Worm (Caenorhabditis elegans) whole organism, L4 larva: ENCODE data around the gene alh-11.

Experiments
- D1046.2 ChIP-seq: fragments of 200-800 bp; sonication (Bioruptor generic); IDR thresholded peaks from 2 replicates; pipeline ENCODE4 v1.3.6; 2022; ENCODE audit warnings: missing genetic modification characterization, missing compliant biosample characterization
- F10B5.3 ChIP-seq: sonication (generic microtip); optimal IDR thresholded peaks from 2 replicates; lab custom pipeline; 2016; ENCODE audit warnings: mild to moderate bottlenecking, missing genetic modification characterization, missing compliant biosample characterization
- F44E2.7 ChIP-seq: fragments of 200-800 bp; sonication (Bioruptor generic); IDR thresholded peaks from 2 replicates; pipeline ENCODE4 v2.1.2; 2022; ENCODE audit warnings: missing genetic modification characterization, missing compliant biosample characterization
- Y48G9A.11 ChIP-seq: fragments of 200-800 bp; sonication (Bioruptor generic); IDR thresholded peaks from 2 replicates; pipeline ENCODE4 v1.3.6; 2022; ENCODE audit warnings: missing genetic modification reagents, missing genetic modification characterization, missing compliant biosample characterization
- aly-2 ChIP-seq: sonication (generic microtip); optimal IDR thresholded peaks from 2 replicates; lab custom pipeline; 2018; ENCODE audit warnings: missing biosample characterization, missing genetic modification characterization
- ama-1 ChIP-seq: fragments of 150-350 bp; optimal IDR thresholded peaks from 2 replicates; lab custom pipeline; 2014; ENCODE audit warnings: inconsistent platforms, mixed read lengths
- ceh-20 ChIP-seq: fragments of 200-800 bp; sonication (Bioruptor generic); IDR thresholded peaks from 2 replicates; pipeline ENCODE4 v1.3.6; 2022; ENCODE audit warnings: missing genetic modification reagents, missing genetic modification characterization, missing compliant biosample characterization
- ceh-28 ChIP-seq: fragments of 150-350 bp; optimal IDR thresholded peaks from 2 replicates; lab custom pipeline; 2014; ENCODE audit warnings: missing biosample characterization, missing genetic modification reagents, missing genetic modification characterization
- ceh-32 ChIP-seq: sonication (generic microtip); optimal IDR thresholded peaks from 2 replicates; lab custom pipeline; 2016; ENCODE audit warnings: mild to moderate bottlenecking, missing genetic modification characterization, missing compliant biosample characterization; ENCODE audit not compliant: poor library complexity
- ceh-82 ChIP-seq: sonication (generic microtip); optimal IDR thresholded peaks from 2 replicates; lab custom pipeline; 2017; ENCODE audit warnings: missing biosample characterization, missing genetic modification characterization
- ces-1 ChIP-seq: fragments of 150-350 bp; sonication (generic microtip); optimal IDR thresholded peaks from 4 replicates; lab custom pipeline; 2014; ENCODE audit warnings: missing biosample characterization, missing genetic modification reagents, missing genetic modification characterization
- ctbp-1 ChIP-seq: fragments of 200-800 bp; sonication (Bioruptor generic); IDR thresholded peaks from 2 replicates; pipeline ENCODE4 v1.3.6; 2022; ENCODE audit warnings: missing genetic modification reagents, missing genetic modification characterization, missing compliant biosample characterization
- daf-12 ChIP-seq: fragments of 150-350 bp; optimal IDR thresholded peaks from 2 replicates; lab custom pipeline; 2014; ENCODE audit warnings: missing biosample characterization, missing genetic modification reagents, missing genetic modification characterization
- daf-19 ChIP-seq: fragments of 200-800 bp; sonication (Bioruptor generic); conservative IDR thresholded peaks from 2 replicates; pipeline ENCODE4 v1.3.6; 2022; ENCODE audit warnings: missing genetic modification characterization, missing compliant biosample characterization
- daf-8 ChIP-seq: fragments of 200-800 bp; sonication (Bioruptor generic); IDR thresholded peaks from 2 replicates; pipeline ENCODE4 v1.3.6; 2022; ENCODE audit warnings: missing genetic modification characterization, missing compliant biosample characterization
- dmd-9 ChIP-seq: fragments of 200-800 bp; sonication (Bioruptor generic); IDR thresholded peaks from 2 replicates; pipeline ENCODE4 v1.3.6; 2022; ENCODE audit warnings: missing genetic modification reagents, missing genetic modification characterization, missing compliant biosample characterization
- duxl-1 ChIP-seq: sonication (generic microtip); optimal IDR thresholded peaks from 2 replicates; lab custom pipeline; 2016; ENCODE audit warnings: mild to moderate bottlenecking, missing genetic modification characterization, moderate library complexity, missing compliant biosample characterization; ENCODE audit not compliant: poor library complexity
- dve-1 ChIP-seq: sonication (generic microtip); optimal IDR thresholded peaks from 2 replicates; lab custom pipeline; 2017; ENCODE audit warnings: antibody characterized with exemption, mild to moderate bottlenecking, missing genetic modification characterization, missing compliant biosample characterization; ENCODE audit not compliant: insufficient read depth
- egl-43 ChIP-seq: fragments of 200-800 bp; sonication (Bioruptor generic); IDR thresholded peaks from 2 replicates; pipeline ENCODE4 v1.3.6; 2022; ENCODE audit warnings: missing genetic modification reagents, missing genetic modification characterization, missing compliant biosample characterization
- gei-8 ChIP-seq: fragments of 200-800 bp; sonication (Bioruptor generic); optimal IDR thresholded peaks from 2 replicates; lab custom pipeline; 2018; ENCODE audit warnings: mild to moderate bottlenecking, missing genetic modification characterization, missing compliant biosample characterization
- hif-1 ChIP-seq, 2 experiments: sonication (generic microtip); optimal IDR thresholded peaks; 2 replicates each; lab custom pipeline; 2016 to 2017; ENCODE audit warnings: missing compliant biosample characterization in 2 of 2, missing genetic modification characterization in 2 of 2, missing genetic modification reagents in 2 of 2, missing genotype in 2 of 2, mild to moderate bottlenecking in 1 of 2
- hlh-30 ChIP-seq: sonication (generic microtip); optimal IDR thresholded peaks from 2 replicates; lab custom pipeline; 2017; ENCODE audit warnings: antibody characterized with exemption, mild to moderate bottlenecking, missing genetic modification characterization, missing compliant biosample characterization; ENCODE audit not compliant: insufficient read depth
- hmg-1.1 ChIP-seq: fragments of 200-800 bp; sonication (Bioruptor generic); IDR thresholded peaks from 2 replicates; pipeline ENCODE4 v1.3.6; 2022; ENCODE audit warnings: missing genetic modification reagents, missing genetic modification characterization, missing compliant biosample characterization
- jun-1 ChIP-seq: fragments of 150-350 bp; optimal IDR thresholded peaks from 2 replicates; lab custom pipeline; 2014; ENCODE audit warnings: missing biosample characterization, missing genetic modification reagents, missing genetic modification characterization
- lim-7 ChIP-seq: fragments of 200-800 bp; sonication (Bioruptor generic); IDR thresholded peaks from 2 replicates; pipeline ENCODE4 v1.3.6; 2022; ENCODE audit warnings: missing genetic modification characterization, missing compliant biosample characterization
- lin-1 ChIP-seq: fragments of 200-800 bp; sonication (Bioruptor generic); IDR thresholded peaks from 2 replicates; pipeline ENCODE4 v1.3.6; 2022; ENCODE audit warnings: missing genetic modification reagents, missing genetic modification characterization, missing compliant biosample characterization
- lir-3 ChIP-seq: sonication (generic microtip); optimal IDR thresholded peaks from 2 replicates; lab custom pipeline; 2016; ENCODE audit warnings: mild to moderate bottlenecking, missing genetic modification characterization, missing compliant biosample characterization
- madf-5 ChIP-seq, 2 experiments: fragments of 200-800 bp; sonication (Bioruptor generic); IDR thresholded peaks; 2 replicates each; pipeline ENCODE4 v1.3.6; 2022; ENCODE audit warnings: missing compliant biosample characterization in 2 of 2, missing genetic modification characterization in 2 of 2
- mdt-29 ChIP-seq: fragments of 200-800 bp; sonication (Bioruptor generic); IDR thresholded peaks from 2 replicates; pipeline ENCODE4 v1.3.6; 2022; ENCODE audit warnings: missing genetic modification reagents, missing genetic modification characterization, missing compliant biosample characterization
- mes-2 ChIP-seq: sonication (generic microtip); optimal IDR thresholded peaks from 2 replicates; lab custom pipeline; 2016; ENCODE audit warnings: missing genotype, mild to moderate bottlenecking, missing genetic modification characterization, missing compliant biosample characterization; ENCODE audit not compliant: poor library complexity, severe bottlenecking
- mxl-2 ChIP-seq: fragments of 200-800 bp; sonication (Bioruptor generic); conservative IDR thresholded peaks from 2 replicates; pipeline ENCODE4 v1.3.6; 2022; ENCODE audit warnings: missing genetic modification reagents, missing genetic modification characterization, missing compliant biosample characterization
- mxl-3 ChIP-seq: fragments of 200-800 bp; sonication (Bioruptor generic); optimal IDR thresholded peaks from 2 replicates; lab custom pipeline; 2018; ENCODE audit warnings: mild to moderate bottlenecking, missing genetic modification characterization, missing compliant biosample characterization
- nhr-111 ChIP-seq: fragments of 200-800 bp; sonication (Bioruptor generic); optimal IDR thresholded peaks from 2 replicates; lab custom pipeline; 2018; ENCODE audit warnings: mild to moderate bottlenecking, missing genetic modification characterization, missing compliant biosample characterization
- nhr-28 ChIP-seq: fragments of 150-350 bp; optimal IDR thresholded peaks from 2 replicates; lab custom pipeline; 2014; ENCODE audit warnings: missing biosample characterization, missing genetic modification characterization
- nhr-6 ChIP-seq: fragments of 150-350 bp; optimal IDR thresholded peaks from 2 replicates; lab custom pipeline; 2014; ENCODE audit warnings: missing biosample characterization, missing genetic modification characterization
- nhr-76 ChIP-seq: fragments of 150-350 bp; optimal IDR thresholded peaks from 2 replicates; lab custom pipeline; 2014; ENCODE audit warnings: missing biosample characterization, missing genetic modification characterization
- php-3 ChIP-seq: fragments of 200-800 bp; sonication (Bioruptor generic); IDR thresholded peaks from 2 replicates; pipeline ENCODE4 v1.3.6; 2022; ENCODE audit warnings: missing genetic modification reagents, missing genetic modification characterization, missing compliant biosample characterization
- pqm-1 ChIP-seq: sonication (generic microtip); optimal IDR thresholded peaks from 2 replicates; lab custom pipeline; 2017; ENCODE audit warnings: missing biosample characterization, missing genetic modification characterization
- set-16 ChIP-seq: fragments of 200-800 bp; sonication (Bioruptor generic); IDR thresholded peaks from 2 replicates; pipeline ENCODE4 v1.3.6; 2022; ENCODE audit warnings: missing genetic modification reagents, missing genetic modification characterization, missing compliant biosample characterization
- skn-1 ChIP-seq: fragments of 150-350 bp; optimal IDR thresholded peaks from 2 replicates; lab custom pipeline; 2014; ENCODE audit warnings: missing biosample characterization, missing genetic modification characterization
- spr-1 ChIP-seq: sonication (generic microtip); optimal IDR thresholded peaks from 2 replicates; lab custom pipeline; 2016; ENCODE audit warnings: mild to moderate bottlenecking, missing genetic modification characterization, missing compliant biosample characterization
- unc-130 ChIP-seq: sonication (generic microtip); optimal IDR thresholded peaks from 2 replicates; lab custom pipeline; 2016; ENCODE audit warnings: missing genetic modification reagents, missing genetic modification characterization, missing compliant biosample characterization
- zag-1 ChIP-seq: fragments of 150-350 bp; optimal IDR thresholded peaks from 2 replicates; lab custom pipeline; 2014; ENCODE audit warnings: missing biosample characterization, missing genetic modification characterization
- zfp-2 ChIP-seq: sonication (generic microtip); optimal IDR thresholded peaks from 2 replicates; lab custom pipeline; 2016; ENCODE audit warnings: mild to moderate bottlenecking, missing genetic modification characterization, missing compliant biosample characterization
- zfp-3 ChIP-seq: fragments of 200-800 bp; sonication (Bioruptor generic); conservative IDR thresholded peaks from 2 replicates; pipeline ENCODE4 v1.3.6; 2022; ENCODE audit warnings: missing genetic modification reagents, missing genetic modification characterization, missing compliant biosample characterization
- ztf-7 ChIP-seq: fragments of 150-350 bp; optimal IDR thresholded peaks from 2 replicates; lab custom pipeline; 2014; ENCODE audit warnings: missing biosample characterization, missing genetic modification characterization

Gene alh-11

DNA sequence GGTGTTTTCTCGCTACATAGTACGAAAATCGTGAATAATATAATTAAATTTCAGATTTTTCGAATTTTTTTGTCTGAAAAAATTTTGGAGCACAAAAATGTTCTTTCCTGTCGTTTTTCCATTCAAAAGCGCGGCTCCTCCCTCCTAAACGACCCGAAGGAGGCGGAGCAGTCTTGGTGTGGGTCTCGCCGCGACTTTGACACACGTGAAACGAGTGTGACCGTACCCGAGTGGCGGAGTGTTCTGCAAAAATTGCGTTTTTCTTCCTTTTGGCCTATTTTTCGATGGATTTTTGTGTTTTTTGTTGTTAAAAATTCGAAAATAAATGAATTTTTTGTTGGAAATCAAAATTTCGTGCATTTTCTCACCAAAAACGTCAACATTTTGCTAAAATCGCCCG is 14.9 kb upstream of the alh-11 start, which contains the start of gene snt-2 (continued):
- TF ChIP-seq hif-1 (tag; optimal IDR thresholded peaks at IDR 0.05; lab: Kevin White, UChicago), result peak in 1 of 2 experiments; percentile 61
- TF ChIP-seq mxl-2 (GFP tag; lab: Robert Waterston, UW), result no peak
- TF ChIP-seq nhr-6 (tag; lab: Kevin White, UChicago), result peak; percentile 71
- TF ChIP-seq unc-130 (GFP tag; lab: Kevin White, UChicago), result peak; percentile 59
- no peak for TF ChIP-seq lin-1
- no peak for TF ChIP-seq php-3 (GFP tag; lab: Robert Waterston, UW)
- TF ChIP-seq madf-5 (GFP tag; IDR thresholded peaks at IDR 0.05; lab: Robert Waterston, UW), result no peak
- no peak for TF ChIP-seq F44E2.7
- TF ChIP-seq lir-3 (tag; lab: Kevin White, UChicago), result no peak
- TF ChIP-seq F10B5.3 (tag; lab: Kevin White, UChicago), result peak; percentile 15
- 0 out of 2 replicates have a peak, but pooled peaks have one; percentile 22 for TF ChIP-seq ceh-20 (GFP tag; lab: Robert Waterston, UW)
- TF ChIP-seq ceh-82 (tag; lab: Kevin White, UChicago), result no peak
- peak; percentile 46; the same call in 1 of the 2 replicates for TF ChIP-seq dmd-9 (GFP tag; lab: Robert Waterston, UW)
- TF ChIP-seq daf-8 (GFP tag; lab: Robert Waterston, UW), result no peak
- TF ChIP-seq spr-1 (tag; lab: Kevin White, UChicago), result peak; percentile 28
- TF ChIP-seq ceh-32 (tag; lab: Kevin White, UChicago), result no peak
- TF ChIP-seq mxl-3 (GFP tag; lab: Kevin White, UChicago), result peak; percentile 51
- TF ChIP-seq ztf-7 (tag; lab: Kevin White, UChicago), result no peak
- no peak for TF ChIP-seq nhr-111 (GFP tag; lab: Kevin White, UChicago)
- TF ChIP-seq hmg-1.1 (GFP tag; lab: Robert Waterston, UW), result peak; percentile 72
- TF ChIP-seq pqm-1 (tag; lab: Kevin White, UChicago), result peak; percentile 25
- TF ChIP-seq dve-1, result peak; percentile 72
- peak; percentile 100 for TF ChIP-seq D1046.2
- TF ChIP-seq ces-1, result no peak
- TF ChIP-seq daf-19, result no peak
- TF ChIP-seq duxl-1 (tag; lab: Kevin White, UChicago), result peak; percentile 42
- TF ChIP-seq skn-1, result no peak
- peak; percentile 61; the same call in 1 of the 2 replicates for TF ChIP-seq Y48G9A.11 (GFP tag; lab: Robert Waterston, UW)
- TF ChIP-seq nhr-28 (tag; lab: Kevin White, UChicago), result peak; percentile 70
- no peak for TF ChIP-seq daf-12
- 0 out of 2 replicates have a peak, but pooled peaks have one; percentile 20 for TF ChIP-seq egl-43 (GFP tag; lab: Robert Waterston, UW)
- no peak for TF ChIP-seq jun-1
- peak; percentile 87 for TF ChIP-seq hlh-30 (tag; lab: Kevin White, UChicago)
- peak; percentile 85 for TF ChIP-seq mes-2 (tag; lab: Kevin White, UChicago)
- no peak for TF ChIP-seq nhr-76 (tag; lab: Kevin White, UChicago)
- no peak for TF ChIP-seq zfp-3 (GFP tag; lab: Robert Waterston, UW)

- no peak for TF ChIP-seq daf-12
- TF ChIP-seq ceh-28, result no peak
- no peak for TF ChIP-seq gei-8 (GFP tag; lab: Kevin White, UChicago)
- no peak for TF ChIP-seq zag-1
- no peak for TF ChIP-seq aly-2 (tag; lab: Kevin White, UChicago)
- no peak for TF ChIP-seq hif-1 (tag; optimal IDR thresholded peaks at IDR 0.05; lab: Kevin White, UChicago)
- TF ChIP-seq mdt-29 (GFP tag; lab: Robert Waterston, UW), result no peak
- TF ChIP-seq zfp-2 (tag; lab: Kevin White, UChicago), result no peak
- TF ChIP-seq unc-130 (GFP tag; lab: Kevin White, UChicago), result no peak
- no peak for TF ChIP-seq ama-1 (lab: Kevin White, UChicago)
- TF ChIP-seq ctbp-1 (GFP tag; lab: Robert Waterston, UW), result no peak
- TF ChIP-seq nhr-28 (tag; lab: Kevin White, UChicago), result no peak
- TF ChIP-seq daf-19, result no peak
- TF ChIP-seq ceh-20 (GFP tag; lab: Robert Waterston, UW), result no peak
- no peak for TF ChIP-seq mes-2 (tag; lab: Kevin White, UChicago)
- TF ChIP-seq lim-7 (GFP tag; lab: Robert Waterston, UW), result no peak
- no peak for TF ChIP-seq set-16 (GFP tag; lab: Robert Waterston, UW)
- TF ChIP-seq, all 104 proteins: peak for 0
Observed at ce11 chrIII:790591-790990, 11.9 kb upstream of the alh-11 start.
